Worm (Caenorhabditis elegans) whole organism, young adult: ENCODE data around the gene best-5.
A peak's percentile ranks its signal among the peaks of the same experiment; 100 is the strongest.
"Not testable (repeated sequence)": the region's sequence is repeated elsewhere in the genome, so short reads cannot be mapped to it uniquely, and the experiment has no call there.

Experiments
- B0336.3 ChIP-seq: fragments of 200-800 bp; sonication (Bioruptor generic); IDR thresholded peaks from 2 replicates; pipeline ENCODE4 v1.3.6; 2022; ENCODE audit warnings: missing genetic modification characterization, missing compliant biosample characterization
- C06A6.2 ChIP-seq: fragments of 200-800 bp; sonication (Bioruptor generic); conservative IDR thresholded peaks from 2 replicates; pipeline ENCODE4 v1.3.6; 2022; ENCODE audit warnings: missing genetic modification characterization, missing compliant biosample characterization
- F10E7.11 ChIP-seq: sonication (generic microtip); optimal IDR thresholded peaks from 2 replicates; lab custom pipeline; 2017; ENCODE audit warnings: mild to moderate bottlenecking, missing genetic modification characterization, moderate library complexity, missing compliant biosample characterization
- F22D6.2 ChIP-seq: sonication (generic microtip); optimal IDR thresholded peaks from 2 replicates; lab custom pipeline; 2016; ENCODE audit warnings: mild to moderate bottlenecking, missing genetic modification characterization, missing compliant biosample characterization
- F23B12.7 ChIP-seq: sonication (generic microtip); optimal IDR thresholded peaks from 2 replicates; lab custom pipeline; 2017; ENCODE audit warnings: missing genetic modification characterization, mild to moderate bottlenecking, missing compliant biosample characterization, antibody characterized with exemption, moderate library complexity; ENCODE audit not compliant: insufficient read depth
- F55B11.4 ChIP-seq: sonication (generic microtip); optimal IDR thresholded peaks from 2 replicates; lab custom pipeline; 2016; ENCODE audit warnings: missing compliant biosample characterization, missing genetic modification characterization, borderline replicate concordance; ENCODE audit not compliant: insufficient read depth
- F57A8.1 ChIP-seq: fragments of 200-800 bp; sonication (Bioruptor generic); optimal IDR thresholded peaks from 2 replicates; lab custom pipeline; 2018; ENCODE audit warnings: mild to moderate bottlenecking, missing genetic modification characterization, moderate library complexity, missing compliant biosample characterization
- F57C9.4 ChIP-seq: sonication (generic microtip); optimal IDR thresholded peaks from 2 replicates; lab custom pipeline; 2017; ENCODE audit warnings: mild to moderate bottlenecking, missing genetic modification characterization, missing compliant biosample characterization
- K12H6.12 ChIP-seq: fragments of 200-800 bp; sonication (Bioruptor generic); optimal IDR thresholded peaks from 2 replicates; lab custom pipeline; 2018; ENCODE audit warnings: mild to moderate bottlenecking, missing genetic modification characterization, missing compliant biosample characterization
- athp-1 ChIP-seq: sonication (generic microtip); optimal IDR thresholded peaks from 2 replicates; lab custom pipeline; 2017; ENCODE audit warnings: mild to moderate bottlenecking, missing genetic modification characterization, missing compliant biosample characterization
- ccch-3 ChIP-seq: fragments of 200-800 bp; sonication (Bioruptor generic); optimal IDR thresholded peaks from 2 replicates; lab custom pipeline; 2018; ENCODE audit warnings: mild to moderate bottlenecking, missing genetic modification characterization, missing compliant biosample characterization
- cebp-1 ChIP-seq, 2 experiments: fragments of 200-800 bp in 1 of 2; sonication (Bioruptor generic) in 1 of 2; sonication (generic microtip) in 1 of 2; IDR thresholded peaks in 1 of 2; optimal IDR thresholded peaks in 1 of 2; 2 replicates each; pipeline versions ENCODE4 v1.3.6 to Lab custom; 2017 to 2022; ENCODE audit warnings: missing compliant biosample characterization in 2 of 2, missing genetic modification characterization in 2 of 2, mild to moderate bottlenecking in 1 of 2, missing genetic modification reagents in 1 of 2, moderate library complexity in 1 of 2
- ceh-100 ChIP-seq: fragments of 200-800 bp; sonication (Bioruptor generic); IDR thresholded peaks from 2 replicates; pipeline ENCODE4 v1.3.6; 2022; ENCODE audit warnings: missing genetic modification reagents, missing genetic modification characterization, missing compliant biosample characterization
- ceh-27 ChIP-seq: fragments of 200-800 bp; sonication (Bioruptor generic); optimal IDR thresholded peaks from 2 replicates; lab custom pipeline; 2018; ENCODE audit warnings: mild to moderate bottlenecking, missing genetic modification characterization, moderate library complexity, missing compliant biosample characterization
- ceh-40 ChIP-seq: fragments of 200-800 bp; sonication (Bioruptor generic); IDR thresholded peaks from 2 replicates; pipeline ENCODE4 v1.3.6; 2022; ENCODE audit warnings: missing genetic modification characterization, missing compliant biosample characterization
- ceh-58 ChIP-seq: fragments of 200-800 bp; sonication (Bioruptor generic); IDR thresholded peaks from 2 replicates; pipeline ENCODE4 v1.3.6; 2022; ENCODE audit warnings: missing genetic modification characterization, missing compliant biosample characterization
- ceh-79 ChIP-seq: sonication (generic microtip); optimal IDR thresholded peaks from 2 replicates; lab custom pipeline; 2017; ENCODE audit warnings: mild to moderate bottlenecking, missing genetic modification characterization, missing compliant biosample characterization
- chd-7 ChIP-seq: sonication (generic microtip); optimal IDR thresholded peaks from 2 replicates; lab custom pipeline; 2016; ENCODE audit warnings: mild to moderate bottlenecking, missing genetic modification characterization, moderate library complexity, missing compliant biosample characterization
- egl-18 ChIP-seq: fragments of 200-800 bp; sonication (Bioruptor generic); IDR thresholded peaks from 2 replicates; pipeline ENCODE4 v1.3.6; 2022; ENCODE audit warnings: missing genetic modification reagents, missing genetic modification characterization, missing compliant biosample characterization
- hsf-1 ChIP-seq: fragments of 200-800 bp; sonication (Bioruptor generic); IDR thresholded peaks from 2 replicates; pipeline ENCODE4 v1.3.6; 2022; ENCODE audit warnings: missing genetic modification reagents, missing genetic modification characterization, missing compliant biosample characterization
- lag-1 ChIP-seq: fragments of 200-800 bp; sonication (Bioruptor generic); IDR thresholded peaks from 2 replicates; pipeline ENCODE4 v1.3.6; 2022; ENCODE audit warnings: missing genetic modification reagents, missing genetic modification characterization, missing compliant biosample characterization
- let-607 ChIP-seq, 2 experiments: fragments of 200-800 bp in 1 of 2; sonication (Bioruptor generic) in 1 of 2; sonication (generic microtip) in 1 of 2; optimal IDR thresholded peaks; 2 replicates each; lab custom pipeline; 2016 to 2018; ENCODE audit warnings: mild to moderate bottlenecking in 2 of 2, missing compliant biosample characterization in 2 of 2, missing genetic modification characterization in 2 of 2, moderate library complexity in 2 of 2, missing genotype in 1 of 2
- lin-26 ChIP-seq: fragments of 200-800 bp; sonication (Bioruptor generic); IDR thresholded peaks from 2 replicates; pipeline ENCODE4 v1.3.6; 2022; ENCODE audit warnings: missing genetic modification reagents, missing genetic modification characterization, missing compliant biosample characterization
- lin-35 ChIP-seq, 3 experiments: fragments of 150-350 bp in 2 of 3; sonication (generic microtip) in 1 of 3; optimal IDR thresholded peaks; 2 replicates each; lab custom pipeline; 2014 to 2018; ENCODE audit warnings: missing biosample characterization in 3 of 3, missing genetic modification characterization in 3 of 3, missing genetic modification reagents in 3 of 3
- lin-40 ChIP-seq: sonication (generic microtip); optimal IDR thresholded peaks from 2 replicates; lab custom pipeline; 2016; ENCODE audit warnings: missing genetic modification characterization, mild to moderate bottlenecking, missing compliant biosample characterization, missing genotype, missing genetic modification reagents
- madf-3 ChIP-seq: fragments of 200-800 bp; sonication (Bioruptor generic); IDR thresholded peaks from 2 replicates; pipeline ENCODE4 v1.3.6; 2022; ENCODE audit warnings: missing genetic modification reagents, missing genetic modification characterization, missing compliant biosample characterization
- nfya-2 ChIP-seq: fragments of 200-800 bp; sonication (Bioruptor generic); IDR thresholded peaks from 2 replicates; pipeline ENCODE4 v1.3.6; 2022; ENCODE audit warnings: missing genetic modification reagents, missing genetic modification characterization, missing compliant biosample characterization
- nfyb-1 ChIP-seq: fragments of 200-800 bp; sonication (Bioruptor generic); IDR thresholded peaks from 2 replicates; pipeline ENCODE4 v1.3.6; 2022; ENCODE audit warnings: missing genetic modification reagents, missing genetic modification characterization, missing compliant biosample characterization
- nhr-179 ChIP-seq: sonication (generic microtip); optimal IDR thresholded peaks from 2 replicates; lab custom pipeline; 2016; ENCODE audit warnings: mild to moderate bottlenecking, missing genetic modification characterization, missing compliant biosample characterization
- nhr-90 ChIP-seq: sonication (generic microtip); optimal IDR thresholded peaks from 2 replicates; lab custom pipeline; 2016; ENCODE audit warnings: missing genotype, mild to moderate bottlenecking, missing genetic modification characterization, missing compliant biosample characterization
- snpc-3.4 ChIP-seq: sonication (generic microtip); optimal IDR thresholded peaks from 2 replicates; lab custom pipeline; 2017; ENCODE audit warnings: missing genetic modification characterization, mild to moderate bottlenecking, missing compliant biosample characterization, antibody characterized with exemption, moderate library complexity, missing genotype, missing genetic modification reagents
- sptf-2 ChIP-seq: fragments of 200-800 bp; sonication (Bioruptor generic); optimal IDR thresholded peaks from 2 replicates; lab custom pipeline; 2018; ENCODE audit warnings: mild to moderate bottlenecking, missing genetic modification characterization, missing compliant biosample characterization
- tlf-1 ChIP-seq: fragments of 200-800 bp; sonication (Bioruptor generic); optimal IDR thresholded peaks from 2 replicates; lab custom pipeline; 2018; ENCODE audit warnings: mild to moderate bottlenecking, missing genetic modification characterization, missing compliant biosample characterization
- xnd-1 ChIP-seq: sonication (generic microtip); optimal IDR thresholded peaks from 2 replicates; lab custom pipeline; 2016; ENCODE audit warnings: missing genotype, missing genetic modification reagents, missing genetic modification characterization, missing compliant biosample characterization
- ztf-26 ChIP-seq: sonication (generic microtip); optimal IDR thresholded peaks from 2 replicates; lab custom pipeline; 2017; ENCODE audit warnings: missing genetic modification characterization, missing compliant biosample characterization
- ztf-3 ChIP-seq: fragments of 200-800 bp; sonication (Bioruptor generic); optimal IDR thresholded peaks from 2 replicates; lab custom pipeline; 2018; ENCODE audit warnings: mild to moderate bottlenecking, missing genetic modification characterization, missing compliant biosample characterization

The best-5 gene

DNA sequence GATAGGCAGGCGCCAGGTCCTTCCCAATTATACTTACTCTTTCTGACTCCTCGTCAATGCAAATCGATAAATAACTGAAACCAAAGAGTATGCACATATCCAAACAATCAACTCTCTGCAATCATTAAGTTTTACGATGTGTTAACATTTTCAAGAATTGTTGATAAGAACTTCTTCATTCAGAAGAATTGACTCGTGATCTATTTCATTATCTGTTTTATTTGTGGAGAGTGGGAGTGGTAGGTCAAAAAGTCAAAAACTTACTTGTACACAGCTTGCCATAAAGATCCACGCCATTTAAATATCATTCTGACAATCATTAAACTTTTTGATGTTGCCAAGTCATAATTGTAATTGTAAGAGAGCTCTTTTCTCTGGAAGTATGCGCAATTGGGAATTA, 676 bp downstream of the best-5 start:
- TF ChIP-seq xnd-1 (tag; lab: Kevin White, UChicago): no peak
- no peak for TF ChIP-seq athp-1 (tag; lab: Kevin White, UChicago)
- TF ChIP-seq ceh-100: no peak
- TF ChIP-seq ztf-26: no peak
- no peak for TF ChIP-seq F55B11.4 (tag; lab: Kevin White, UChicago)

DNA sequence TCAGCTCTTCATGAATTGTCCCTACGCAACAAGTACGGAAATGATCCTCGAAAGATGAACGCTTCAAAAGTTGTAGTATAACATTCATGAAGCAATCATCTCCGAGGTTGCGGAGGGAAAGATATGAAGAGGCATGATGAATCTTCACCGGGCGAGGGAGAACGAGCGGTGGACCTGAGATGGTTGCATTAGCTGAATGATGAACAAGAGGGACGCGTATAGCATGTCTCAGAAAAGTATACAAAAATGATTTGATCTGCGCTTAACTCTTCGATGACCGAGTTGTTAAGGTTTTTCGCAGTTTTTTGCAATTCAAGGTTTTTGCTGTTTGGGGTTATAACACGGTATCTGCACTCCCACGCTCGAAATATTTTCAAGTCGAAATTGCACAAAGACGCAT, 4.1 kb downstream of the best-5 start, which contains the start of gene C07A9.10:
Gene C07A9.10, minus strand, starts transcription at position 101 of the 400 bp plus-strand sequence.
- TF ChIP-seq lag-1 (GFP tag; lab: Robert Waterston, UW): no peak

DNA sequence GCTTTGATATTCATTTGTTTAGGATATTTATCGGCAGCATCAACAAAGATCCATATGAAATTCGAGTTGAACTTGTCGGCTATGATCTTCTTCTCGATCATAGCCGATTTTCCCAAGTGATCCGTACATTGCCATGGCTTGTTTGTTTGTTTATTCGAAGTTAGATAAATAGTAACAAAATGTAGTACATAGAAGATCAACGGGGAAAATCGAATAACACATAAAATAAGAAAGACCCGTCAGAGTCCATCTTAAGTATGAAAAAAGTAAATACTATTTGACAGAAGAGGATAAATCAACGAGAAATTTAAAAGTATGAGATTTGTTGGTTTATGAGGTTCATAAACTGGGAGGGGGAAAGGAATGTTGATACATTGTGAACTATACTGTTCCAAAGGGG, 7.3 kb downstream of the best-5 start, which contains the start of gene C07A9.5:
Gene C07A9.5, minus strand, starts transcription at position 101 of the 400 bp plus-strand sequence.
- TF ChIP-seq ceh-58; nhr-90 (tag; lab: Kevin White, UChicago); snpc-3.4 (tag; lab: Kevin White, UChicago): not testable (repeated sequence)

DNA sequence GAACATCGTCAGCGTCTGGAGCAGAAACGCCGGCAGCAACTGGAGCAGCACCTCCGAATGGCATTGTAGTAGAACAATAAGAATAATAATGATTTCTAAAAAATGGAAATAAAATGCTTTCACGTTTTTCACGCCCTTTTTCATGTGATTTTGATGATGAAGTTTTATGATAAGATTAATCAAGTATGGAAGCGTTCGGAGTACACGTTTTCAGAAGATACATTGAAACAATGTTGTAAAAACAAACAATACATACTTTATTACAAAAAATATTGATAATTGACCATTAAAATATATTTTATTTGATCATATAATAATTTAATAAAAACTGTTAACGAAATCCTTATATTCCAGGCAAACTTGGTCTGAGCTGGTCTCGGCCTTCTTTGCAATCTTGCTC, 8.8 kb downstream of the best-5 start, which contains the start of gene C07A9.13:
Gene C07A9.13, minus strand, starts transcription at position 101 of the 400 bp plus-strand sequence.
- not testable (repeated sequence) for TF ChIP-seq egl-18 (GFP tag; lab: Robert Waterston, UW); ceh-27 (GFP tag; lab: Kevin White, UChicago); lin-35 (GFP tag; optimal IDR thresholded peaks at IDR 0.05; lab: Kevin White, UChicago)

DNA sequence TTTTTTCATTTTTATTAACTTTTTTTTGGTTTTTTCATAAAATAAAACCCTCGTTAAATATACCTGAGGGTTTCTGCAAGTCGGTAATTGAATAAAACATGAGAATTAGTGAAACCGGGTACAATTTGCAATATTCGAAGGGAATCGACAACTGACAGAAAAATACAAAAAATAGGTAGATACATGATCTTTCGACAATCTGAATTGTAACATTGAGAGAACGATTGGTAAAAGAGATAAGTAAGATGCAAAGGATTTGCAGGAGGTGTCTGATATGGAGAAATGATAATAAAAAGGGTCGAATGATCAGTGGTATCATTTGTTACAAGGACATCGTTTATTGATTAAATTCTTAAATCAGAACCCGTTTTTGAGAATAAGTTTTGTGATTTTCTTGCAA, 11.2 kb downstream of the best-5 start, which contains the start of gene ugt-60:
Gene ugt-60, minus strand, starts transcription at position 233 of the 400 bp plus-strand sequence.
- no peak for TF ChIP-seq sptf-2
- TF ChIP-seq tlf-1 (GFP tag; lab: Kevin White, UChicago): no peak
- no peak for TF ChIP-seq ceh-79 (tag; lab: Kevin White, UChicago)
- TF ChIP-seq ceh-58: no peak
- TF ChIP-seq ccch-3: no peak
- no peak for TF ChIP-seq cebp-1 (GFP tag; IDR thresholded peaks at IDR 0.05; lab: Robert Waterston, UW)
- no peak for TF ChIP-seq cebp-1 (tag; optimal IDR thresholded peaks at IDR 0.05; lab: Kevin White, UChicago)
- no peak for TF ChIP-seq ztf-3 (GFP tag; lab: Kevin White, UChicago)
- TF ChIP-seq K12H6.12 (tag; lab: Kevin White, UChicago): no peak
- TF ChIP-seq ceh-40 (GFP tag; lab: Robert Waterston, UW): no peak
- no peak for TF ChIP-seq nfya-2 (GFP tag; lab: Robert Waterston, UW)
- TF ChIP-seq F22D6.2: no peak
- no peak for TF ChIP-seq F10E7.11 (tag; lab: Kevin White, UChicago)
- no peak for TF ChIP-seq B0336.3 (GFP tag; lab: Robert Waterston, UW)

DNA sequence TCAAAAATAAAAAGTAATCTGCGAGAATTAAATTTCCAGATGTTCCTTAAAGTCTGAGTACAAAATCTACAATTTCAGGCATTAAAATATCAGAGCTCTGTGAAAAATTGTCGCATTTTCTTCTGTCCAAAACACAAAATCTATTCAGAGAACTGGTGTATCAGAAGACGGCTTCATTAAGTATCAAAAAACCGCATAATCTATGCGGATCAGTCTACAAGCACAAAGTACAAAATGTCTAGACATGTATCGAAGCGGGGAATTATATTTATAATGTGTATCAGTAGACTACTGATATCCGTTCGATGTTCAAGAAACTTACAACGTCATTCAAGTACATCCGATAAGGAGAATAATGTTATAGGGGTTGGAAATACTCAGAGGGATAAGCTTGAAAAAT, 20.5 kb downstream of the best-5 start:
- TF ChIP-seq let-607 (tag; optimal IDR thresholded peaks at IDR 0.05; lab: Kevin White, UChicago): no peak
- TF ChIP-seq hsf-1 (GFP tag; lab: Robert Waterston, UW): no peak

DNA sequence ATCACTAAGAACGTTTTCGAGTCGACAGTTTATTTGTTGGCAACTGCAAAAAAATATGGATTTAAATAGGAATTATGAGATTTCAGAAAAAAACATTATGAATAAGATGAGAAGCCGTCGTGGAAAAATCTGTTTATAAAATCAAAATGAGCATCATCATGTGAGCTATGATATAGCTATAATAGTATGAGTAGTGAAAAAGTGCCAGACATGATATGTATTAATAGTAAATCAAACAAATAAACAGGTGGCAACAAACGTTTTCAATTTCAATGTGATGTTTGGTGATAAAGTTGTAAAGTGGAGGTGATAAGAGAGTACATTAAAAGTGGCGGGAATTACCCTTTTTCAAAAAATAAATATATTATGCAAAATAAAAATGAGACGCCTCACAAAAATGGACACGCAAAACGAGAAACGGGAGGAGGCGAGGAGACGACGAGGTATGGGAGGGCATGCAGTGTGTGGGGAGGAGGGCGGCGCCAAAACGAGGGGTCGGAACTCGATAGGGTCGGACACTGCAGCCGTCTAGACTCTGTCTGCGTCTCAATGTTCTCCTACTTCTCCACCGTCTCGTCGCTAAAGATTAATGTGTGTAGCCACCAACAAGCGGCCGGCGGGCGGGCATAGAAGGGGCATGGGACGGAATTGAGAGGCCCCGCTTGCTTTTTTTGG, 22.3 kb downstream of the best-5 start, which contains the start of gene C07A9.9:
Gene C07A9.9, minus strand, starts transcription at position 51 of the 675 bp plus-strand sequence.
- TF ChIP-seq lin-26 (no peak), chd-7 (peak; percentile 59), nfyb-1 (GFP tag; lab: Robert Waterston, UW) (0 out of 2 replicates have a peak, but pooled peaks have one; percentile 63), snpc-3.4 (tag; lab: Kevin White, UChicago) (no peak), nhr-179 (no peak), C06A6.2 (no peak), lag-1 (GFP tag; lab: Robert Waterston, UW) (no peak), madf-3 (GFP tag; lab: Robert Waterston, UW) (no peak), F23B12.7 (tag; lab: Kevin White, UChicago) (no peak), lin-40 (peak; percentile 69), F57A8.1 (GFP tag; lab: Kevin White, UChicago) (no peak), let-607 (tag; optimal IDR thresholded peaks at IDR 0.05; lab: Kevin White, UChicago) (peak in 1 of 2 experiments; percentile 3), F10E7.11 (tag; lab: Kevin White, UChicago) (no peak), F57C9.4 (tag; lab: Kevin White, UChicago) (no peak)
